Fruit fly (Drosophila melanogaster) whole organism, embryonic: ENCODE data around the gene Drs.

ENCODE experiments used
- Blimp-1 ChIP-seq: fragments of 200-800 bp; sonication (Bioruptor generic); optimal IDR thresholded peaks from 3 replicates; lab custom pipeline; 2018; ENCODE audit warnings: missing biosample characterization, missing genetic modification characterization, mild to moderate bottlenecking, moderate library complexity, missing genetic modification reagents
- Bteb2 ChIP-seq: fragments of 200-800 bp; sonication (Bioruptor generic); optimal IDR thresholded peaks from 2 replicates; lab custom pipeline; 2016; ENCODE audit warnings: missing biosample characterization, missing genetic modification characterization
- CG10321 ChIP-seq: fragments of 200-800 bp; sonication (Bioruptor generic); IDR thresholded peaks from 2 replicates; pipeline ENCODE4 v1.3.6; 2022; ENCODE audit warnings: missing biosample characterization, missing genetic modification characterization
- CG10959 ChIP-seq: fragments of 200-800 bp; sonication (Bioruptor generic); IDR thresholded peaks from 2 replicates; pipeline ENCODE4 v1.3.6; 2022; ENCODE audit warnings: missing biosample characterization, missing genetic modification characterization
- CG11085 ChIP-seq: fragments of 200-800 bp; sonication (Bioruptor generic); IDR thresholded peaks from 2 replicates; pipeline ENCODE4 v1.3.6; 2022; ENCODE audit warnings: missing biosample characterization, missing genetic modification characterization
- CG11247 ChIP-seq: fragments of 200-800 bp; sonication (Bioruptor generic); IDR thresholded peaks from 2 replicates; pipeline ENCODE4 v1.3.6; 2022; ENCODE audit warnings: missing biosample characterization, missing genetic modification characterization
- CG11456 ChIP-seq: fragments of 200-800 bp; sonication (Bioruptor generic); IDR thresholded peaks from 3 replicates; pipeline ENCODE4 v1.3.6; 2022; ENCODE audit warnings: missing biosample characterization, missing genetic modification characterization
- CG13296 ChIP-seq: fragments of 200-800 bp; sonication (Bioruptor generic); optimal IDR thresholded peaks from 3 replicates; lab custom pipeline; 2018; ENCODE audit warnings: missing biosample characterization, mild to moderate bottlenecking, missing genetic modification characterization
- CG14014 ChIP-seq: fragments of 200-800 bp; sonication (Bioruptor generic); IDR thresholded peaks from 2 replicates; pipeline ENCODE4 v1.3.6; 2022; ENCODE audit warnings: missing biosample characterization, missing genetic modification characterization
- CG14710 ChIP-seq: fragments of 200-800 bp; sonication (Bioruptor generic); optimal IDR thresholded peaks from 3 replicates; lab custom pipeline; 2019; ENCODE audit warnings: missing biosample characterization, mild to moderate bottlenecking, missing genetic modification characterization, moderate library complexity
- CG14965 ChIP-seq: fragments of 200-800 bp; sonication (Bioruptor generic); optimal IDR thresholded peaks from 2 replicates; lab custom pipeline; 2016; ENCODE audit warnings: missing biosample characterization, missing genetic modification characterization, borderline replicate concordance
- CG15479 ChIP-seq: fragments of 200-800 bp; sonication (Bioruptor generic); optimal IDR thresholded peaks from 3 replicates; lab custom pipeline; 2019; ENCODE audit warnings: missing biosample characterization, mild to moderate bottlenecking, missing genetic modification characterization, moderate library complexity
- CG17361 ChIP-seq: fragments of 200-800 bp; sonication (Bioruptor generic); IDR thresholded peaks from 3 replicates; pipeline ENCODE4 v1.3.6; 2022; ENCODE audit warnings: missing biosample characterization, missing genetic modification characterization
- CG30403 ChIP-seq: fragments of 200-800 bp; sonication (Bioruptor generic); optimal IDR thresholded peaks from 3 replicates; lab custom pipeline; 2016; ENCODE audit warnings: missing biosample characterization, missing genetic modification characterization
- CG3065 ChIP-seq: fragments of 200-800 bp; sonication (Bioruptor generic); optimal IDR thresholded peaks from 2 replicates; lab custom pipeline; 2016; ENCODE audit warnings: missing biosample characterization, missing genetic modification characterization
- CG31365 ChIP-seq: fragments of 200-800 bp; sonication (Bioruptor generic); optimal IDR thresholded peaks from 2 replicates; lab custom pipeline; 2018; ENCODE audit warnings: missing biosample characterization, mild to moderate bottlenecking, missing genetic modification characterization
- CG4854 ChIP-seq: fragments of 200-800 bp; sonication (Bioruptor generic); optimal IDR thresholded peaks from 2 replicates; lab custom pipeline; 2016; ENCODE audit warnings: missing biosample characterization, missing genetic modification characterization, inconsistent platforms
- CG7928 ChIP-seq: fragments of 200-800 bp; sonication (Bioruptor generic); optimal IDR thresholded peaks from 2 replicates; lab custom pipeline; 2017; ENCODE audit warnings: missing biosample characterization, mild to moderate bottlenecking, missing genetic modification characterization
- CG8765 ChIP-seq: fragments of 200-800 bp; sonication (Bioruptor generic); IDR thresholded peaks from 2 replicates; pipeline ENCODE4 v1.3.6; 2022; ENCODE audit warnings: missing biosample characterization, missing genetic modification characterization
- Dp ChIP-seq: fragments of 200-800 bp; sonication (Bioruptor generic); optimal IDR thresholded peaks from 2 replicates; lab custom pipeline; 2018; ENCODE audit warnings: missing biosample characterization, mild to moderate bottlenecking, missing genetic modification characterization, moderate library complexity
- Dref ChIP-seq: fragments of 200-800 bp; sonication (Bioruptor generic); IDR thresholded peaks from 2 replicates; pipeline ENCODE4 v1.3.6; 2022; ENCODE audit warnings: missing biosample characterization, missing genetic modification characterization
- Drgx ChIP-seq: fragments of 200-800 bp; sonication (Bioruptor generic); IDR thresholded peaks from 2 replicates; pipeline ENCODE4 v1.3.6; 2022; ENCODE audit warnings: missing biosample characterization, missing genetic modification characterization
- Gug ChIP-seq: fragments of 200-800 bp; sonication (Bioruptor generic); IDR thresholded peaks from 4 replicates; pipeline ENCODE4 v1.3.6; 2022; ENCODE audit warnings: missing biosample characterization, missing genetic modification characterization
- Mad ChIP-seq: fragments of 200-800 bp; sonication (Bioruptor generic); optimal IDR thresholded peaks from 2 replicates; lab custom pipeline; 2016; ENCODE audit warnings: missing biosample characterization, missing genetic modification characterization
- PHDP ChIP-seq: fragments of 200-800 bp; sonication (Bioruptor generic); optimal IDR thresholded peaks from 3 replicates; lab custom pipeline; 2018; ENCODE audit warnings: missing biosample characterization, mild to moderate bottlenecking, missing genetic modification characterization, moderate library complexity
- ash1 ChIP-seq: fragments of 200-800 bp; sonication (Bioruptor generic); optimal IDR thresholded peaks from 2 replicates; lab custom pipeline; 2018; ENCODE audit warnings: missing biosample characterization, mild to moderate bottlenecking, missing genetic modification characterization
- chif ChIP-seq, 2 experiments: fragments of 200-800 bp; sonication (Bioruptor generic); optimal IDR thresholded peaks; 3 replicates each; lab custom pipeline; 2016; ENCODE audit warnings: missing biosample characterization in 2 of 2, missing genetic modification characterization in 2 of 2
- chm ChIP-seq: fragments of 200-800 bp; sonication (Bioruptor generic); IDR thresholded peaks from 2 replicates; pipeline ENCODE4 v1.3.6; 2022; ENCODE audit warnings: missing biosample characterization, missing genetic modification characterization
- dan ChIP-seq: fragments of 200-800 bp; sonication (Bioruptor generic); IDR thresholded peaks from 2 replicates; pipeline ENCODE4 v1.3.6; 2022; ENCODE audit warnings: missing biosample characterization, missing genetic modification characterization
- emc ChIP-seq: fragments of 200-800 bp; sonication (Bioruptor generic); optimal IDR thresholded peaks from 2 replicates; lab custom pipeline; 2016; ENCODE audit warnings: missing biosample characterization, missing genetic modification characterization
- eve ChIP-seq, 2 experiments: fragments of >200 bp; optimal IDR thresholded peaks; 2 replicates each; lab custom pipeline; 2017; ENCODE audit warnings: missing biosample characterization in 2 of 2, missing genetic modification characterization in 2 of 2
- fd64A ChIP-seq: fragments of 200-800 bp; sonication (Bioruptor generic); optimal IDR thresholded peaks from 3 replicates; lab custom pipeline; 2018; ENCODE audit warnings: missing biosample characterization, mild to moderate bottlenecking, missing genetic modification characterization
- gfzf ChIP-seq: fragments of 200-800 bp; sonication (Bioruptor generic); optimal IDR thresholded peaks from 2 replicates; lab custom pipeline; 2016; ENCODE audit warnings: missing biosample characterization, mild to moderate bottlenecking, missing genetic modification characterization, moderate library complexity
- grau ChIP-seq: fragments of 200-800 bp; optimal IDR thresholded peaks from 3 replicates; lab custom pipeline; 2019; ENCODE audit warnings: missing biosample characterization, mild to moderate bottlenecking, missing genetic modification characterization, moderate library complexity
- hb ChIP-seq: fragments of 200-800 bp; sonication (Bioruptor generic); IDR thresholded peaks from 3 replicates; pipeline ENCODE4 v1.3.6; 2022; ENCODE audit warnings: missing biosample characterization, missing genetic modification characterization; ENCODE audit not compliant: partially characterized antibody
- insv ChIP-seq, 2 experiments: fragments of 200-800 bp; sonication (Bioruptor generic); optimal IDR thresholded peaks; 3 replicates each; lab custom pipeline; 2016 to 2018; ENCODE audit warnings: missing biosample characterization in 2 of 2, missing genetic modification characterization in 2 of 2
- jigr1 ChIP-seq: fragments of 200-800 bp; sonication (Bioruptor generic); IDR thresholded peaks from 3 replicates; pipeline ENCODE4 v1.3.6; 2022; ENCODE audit warnings: missing biosample characterization, missing genetic modification characterization
- kni ChIP-seq: fragments of 200-800 bp; sonication (Bioruptor generic); optimal IDR thresholded peaks from 3 replicates; lab custom pipeline; 2017; ENCODE audit warnings: mild to moderate bottlenecking, missing biosample characterization, missing genetic modification reagents, missing genetic modification characterization
- knrl ChIP-seq: fragments of 200-800 bp; sonication (Bioruptor generic); IDR thresholded peaks from 3 replicates; pipeline ENCODE4 v1.3.6; 2022; ENCODE audit warnings: missing biosample characterization, missing genetic modification characterization; ENCODE audit not compliant: partially characterized antibody
- nau ChIP-seq: fragments of 200-800 bp; sonication (Bioruptor generic); optimal IDR thresholded peaks from 3 replicates; lab custom pipeline; 2017; ENCODE audit warnings: missing biosample characterization, mild to moderate bottlenecking, missing genetic modification characterization, missing genetic modification reagents
- nom ChIP-seq: fragments of 200-800 bp; sonication (Bioruptor generic); optimal IDR thresholded peaks from 2 replicates; lab custom pipeline; 2017; ENCODE audit warnings: missing biosample characterization, missing genetic modification characterization, mild to moderate bottlenecking, moderate library complexity, missing genetic modification reagents
- rib ChIP-seq: fragments of 200-800 bp; sonication (Bioruptor generic); IDR thresholded peaks from 2 replicates; pipeline ENCODE4 v1.3.6; 2022; ENCODE audit warnings: missing biosample characterization, missing genetic modification characterization
- sc ChIP-seq, 3 experiments: fragments of >200 bp in 2 of 3; fragments of 200-800 bp in 1 of 3; sonication (Bioruptor generic) in 1 of 3; optimal IDR thresholded peaks; 2 replicates in 2 of 3; 3 replicates in 1 of 3; lab custom pipeline; 2017; ENCODE audit warnings: mild to moderate bottlenecking in 1 of 3, missing biosample characterization in 1 of 3, missing genetic modification characterization in 1 of 3, missing genetic modification reagents in 1 of 3
- sim ChIP-seq: fragments of 200-800 bp; sonication (Bioruptor generic); IDR thresholded peaks from 2 replicates; pipeline ENCODE4 v1.3.6; 2022; ENCODE audit warnings: missing biosample characterization, missing genetic modification characterization
- so ChIP-seq: fragments of 200-800 bp; sonication (Bioruptor generic); IDR thresholded peaks from 3 replicates; pipeline ENCODE4 v1.3.6; 2022; ENCODE audit warnings: missing biosample characterization, missing genetic modification characterization
- tap ChIP-seq: fragments of 200-800 bp; optimal IDR thresholded peaks from 3 replicates; lab custom pipeline; 2019; ENCODE audit warnings: missing biosample characterization, mild to moderate bottlenecking, missing genetic modification characterization, moderate library complexity
- tin ChIP-seq: fragments of 200-800 bp; sonication (Bioruptor generic); optimal IDR thresholded peaks from 3 replicates; lab custom pipeline; 2016; ENCODE audit warnings: missing biosample characterization, missing genetic modification characterization
- tio ChIP-seq: fragments of 200-800 bp; sonication (Bioruptor generic); optimal IDR thresholded peaks from 2 replicates; lab custom pipeline; 2017; ENCODE audit warnings: missing biosample characterization, missing genetic modification characterization, inconsistent platforms
- trem ChIP-seq: fragments of 200-800 bp; optimal IDR thresholded peaks from 3 replicates; lab custom pipeline; 2019; ENCODE audit warnings: missing biosample characterization, mild to moderate bottlenecking, missing genetic modification characterization, moderate library complexity
- wor ChIP-seq: fragments of 200-800 bp; sonication (Bioruptor generic); IDR thresholded peaks from 2 replicates; pipeline ENCODE4 v1.3.6; 2022; ENCODE audit warnings: missing biosample characterization, missing genetic modification characterization

Drs gene

DNA sequence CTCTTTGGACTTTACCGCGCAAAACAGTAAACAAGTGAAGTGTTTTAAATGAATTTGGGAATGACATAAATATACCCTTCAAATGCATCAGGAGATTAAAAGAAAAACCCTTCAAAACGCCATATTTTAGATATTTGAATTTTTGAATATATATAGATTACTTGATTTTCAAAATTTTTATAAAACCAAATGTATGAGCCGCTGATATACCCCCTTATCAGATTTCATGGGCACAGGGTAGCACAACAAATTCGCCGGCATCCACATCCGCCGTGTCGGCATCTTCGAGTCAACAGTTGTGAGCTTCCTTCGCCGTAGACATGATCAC, 8.6 kb downstream of the Drs start, which contains the start of gene Ids (continued):
- TF ChIP-seq CG14014 (GFP tag; lab: Robert Waterston, UW) (peak; percentile 75), CG31365 (no peak), grau (peak; percentile 47), PHDP (peak; percentile 71), CG3065 (GFP tag; lab: Kevin White, UChicago) (no peak), tap (tag; lab: Kevin White, UChicago) (peak; percentile 28), fd64A (GFP tag; lab: Kevin White, UChicago) (no peak), tio (GFP tag; lab: Kevin White, UChicago) (no peak), rib (no peak), nom (GFP tag; lab: Kevin White, UChicago) (peak; percentile 70), hb (GFP tag; lab: Robert Waterston, UW) (no peak), CG7928 (GFP tag; lab: Kevin White, UChicago) (no peak), CG30403 (GFP tag; lab: Kevin White, UChicago) (peak; percentile 60), CG10321 (GFP tag; lab: Robert Waterston, UW) (no peak; the same call in 1 of the 2 replicates), trem (tag; lab: Kevin White, UChicago) (peak; percentile 23), Gug (GFP tag; lab: Robert Waterston, UW) (peak; percentile 30; the same call in 1 of the 4 replicates), Dp (GFP tag; lab: Kevin White, UChicago) (no peak), kni (no peak), sc (optimal IDR thresholded peaks at IDR 0.05; lab: Kevin White, UChicago) (no peak), sc (GFP tag; optimal IDR thresholded peaks at IDR 0.05; lab: Kevin White, UChicago) (no peak), sim (no peak), Mad (peak; percentile 47), eve (GFP tag; optimal IDR thresholded peaks at IDR 0.05; lab: Kevin White, UChicago) (no peak), Bteb2 (peak; percentile 38), CG11085 (GFP tag; lab: Robert Waterston, UW) (no peak), CG13296 (peak; percentile 63), CG11456 (GFP tag; lab: Robert Waterston, UW) (peak; percentile 71; the same call in 2 of the 3 replicates), CG8765 (GFP tag; lab: Robert Waterston, UW) (no peak), CG15479 (GFP tag; lab: Kevin White, UChicago) (no peak), so (peak; percentile 79; the same call in 2 of the 3 replicates), knrl (GFP tag; lab: Robert Waterston, UW) (no peak), Dref (GFP tag; lab: Robert Waterston, UW) (no peak), gfzf (GFP tag; lab: Kevin White, UChicago) (no peak), CG11247 (peak; percentile 72), CG17361 (GFP tag; lab: Robert Waterston, UW) (peak; percentile 72), CG14710 (tag; lab: Kevin White, UChicago) (peak; percentile 29), wor (peak; percentile 53; the same call in 1 of the 2 replicates), CG4854 (no peak), CG10959 (GFP tag; lab: Robert Waterston, UW) (no peak), emc (GFP tag; lab: Kevin White, UChicago) (no peak), Blimp-1 (GFP tag; lab: Kevin White, UChicago) (peak; percentile 65), dan (GFP tag; lab: Robert Waterston, UW) (no peak), ash1 (GFP tag; lab: Kevin White, UChicago) (no peak), Drgx (GFP tag; lab: Robert Waterston, UW) (peak; percentile 72), chm (peak; percentile 79), jigr1 (GFP tag; lab: Robert Waterston, UW) (no peak), tin (GFP tag; lab: Kevin White, UChicago) (peak; percentile 13), CG14965 (GFP tag; lab: Kevin White, UChicago) (no peak), nau (GFP tag; lab: Kevin White, UChicago) (no peak), chif (GFP tag; optimal IDR thresholded peaks at IDR 0.05; lab: Kevin White, UChicago) (peak in 1 of 2 experiments; percentile 28), insv (GFP tag; optimal IDR thresholded peaks at IDR 0.05; lab: Kevin White, UChicago) (no peak)
